Worm (Caenorhabditis elegans): ENCODE results near the gene C34D10.5.

DNA sequence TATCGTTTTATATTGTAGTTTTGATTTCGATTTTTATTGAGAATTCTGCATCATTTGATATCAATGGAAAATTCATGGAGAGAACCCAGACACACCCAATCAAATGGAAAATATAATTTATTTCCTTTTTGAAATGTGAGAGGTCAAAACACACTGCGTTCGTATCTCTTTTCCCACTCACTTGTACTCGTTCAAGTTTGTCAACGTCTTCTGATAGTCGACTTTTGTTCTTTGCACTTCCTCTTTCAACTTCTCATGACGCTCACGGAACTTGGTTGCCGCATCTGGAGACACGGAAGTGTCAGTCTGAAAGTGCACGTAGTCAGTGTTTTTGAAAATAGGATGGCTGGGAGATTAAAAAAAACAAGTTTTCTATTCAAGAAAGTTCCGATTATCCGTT, 27.5 kb upstream of the C34D10.5 start:
- TF ChIP-seq dao-5 (tag; optimal IDR thresholded peaks at IDR 0.05): no peak
- no peak for TF ChIP-seq him-1 (tag; optimal IDR thresholded peaks at IDR 0.05)
- no peak for TF ChIP-seq W03F9.2 (tag; optimal IDR thresholded peaks at IDR 0.05)

Measured in whole organism, L4/young adult.